Worm (Caenorhabditis elegans) whole organism, L1 larva: Measurements from ENCODE around the gene F17C11.13.

Experiments used
- C34B4.2 ChIP-seq: sonication (generic microtip); optimal IDR thresholded peaks from 2 replicates; lab custom pipeline; 2017; ENCODE audit warnings: mild to moderate bottlenecking, missing genetic modification characterization, missing compliant biosample characterization
- F16B12.6 ChIP-seq: fragments of 150-350 bp; optimal IDR thresholded peaks from 2 replicates; lab custom pipeline; 2014; ENCODE audit warnings: missing biosample characterization, missing genetic modification characterization
- alr-1 ChIP-seq: fragments of 200-800 bp; sonication (Bioruptor generic); optimal IDR thresholded peaks from 2 replicates; lab custom pipeline; 2018; ENCODE audit warnings: borderline replicate concordance, mild to moderate bottlenecking, missing genetic modification characterization, missing compliant biosample characterization
- aly-2 ChIP-seq: fragments of 150-350 bp; optimal IDR thresholded peaks from 2 replicates; lab custom pipeline; 2014; ENCODE audit warnings: missing biosample characterization, missing genetic modification characterization
- blmp-1 ChIP-seq: fragments of 150-350 bp; optimal IDR thresholded peaks from 2 replicates; lab custom pipeline; 2014; ENCODE audit warnings: missing biosample characterization, missing genetic modification characterization
- ceh-88 ChIP-seq: fragments of 200-800 bp; sonication (Bioruptor generic); IDR thresholded peaks from 2 replicates; pipeline ENCODE4 v1.3.6; 2022; ENCODE audit warnings: missing genetic modification characterization, missing compliant biosample characterization
- ceh-90 ChIP-seq: sonication (generic microtip); optimal IDR thresholded peaks from 2 replicates; lab custom pipeline; 2016; ENCODE audit warnings: missing genetic modification characterization, missing compliant biosample characterization
- dsc-1 ChIP-seq: sonication (generic microtip); optimal IDR thresholded peaks from 2 replicates; lab custom pipeline; 2016; ENCODE audit warnings: mild to moderate bottlenecking, missing genetic modification characterization, missing compliant biosample characterization
- efl-1 ChIP-seq, 4 experiments: fragments of 150-350 bp; optimal IDR thresholded peaks in 3 of 4; peaks in 1 of 4; 1 replicate in 1 of 4; 2 replicates in 3 of 4; lab custom pipeline; 2014; ENCODE audit warnings: missing biosample characterization in 2 of 4, missing genetic modification characterization in 2 of 4, missing genetic modification reagents in 2 of 4
- elt-2 ChIP-seq: sonication (generic microtip); optimal IDR thresholded peaks from 2 replicates; lab custom pipeline; 2016; ENCODE audit warnings: missing genetic modification characterization, mild to moderate bottlenecking, inconsistent platforms, missing compliant biosample characterization, missing genetic modification reagents
- elt-3 ChIP-seq, 6 experiments: fragments of 150-350 bp in 1 of 6; sonication (generic microtip); optimal IDR thresholded peaks; 2 replicates each; lab custom pipeline; 2017 to 2018; ENCODE audit warnings: missing biosample characterization in 6 of 6, missing genetic modification characterization in 6 of 6, inconsistent platforms in 1 of 6
- fkh-10 ChIP-seq: sonication (generic microtip); optimal IDR thresholded peaks from 2 replicates; lab custom pipeline; 2017; ENCODE audit warnings: missing biosample characterization, missing genetic modification reagents, missing genetic modification characterization
- fkh-8 ChIP-seq: sonication (generic microtip); optimal IDR thresholded peaks from 2 replicates; lab custom pipeline; 2016; ENCODE audit warnings: mild to moderate bottlenecking, missing genetic modification characterization, missing compliant biosample characterization
- hlh-4 ChIP-seq: sonication (generic microtip); optimal IDR thresholded peaks from 2 replicates; lab custom pipeline; 2016; ENCODE audit warnings: mild to moderate bottlenecking, missing genetic modification characterization, missing compliant biosample characterization
- irx-1 ChIP-seq: sonication (generic microtip); optimal IDR thresholded peaks from 2 replicates; lab custom pipeline; 2016; ENCODE audit warnings: missing genetic modification characterization, missing compliant biosample characterization
- jun-1 ChIP-seq: fragments of 150-350 bp; optimal IDR thresholded peaks from 2 replicates; lab custom pipeline; 2014; ENCODE audit warnings: missing biosample characterization, missing genetic modification reagents, missing genetic modification characterization
- lin-14 ChIP-seq: fragments of 200-800 bp; sonication (Bioruptor generic); optimal IDR thresholded peaks from 2 replicates; lab custom pipeline; 2018; ENCODE audit warnings: mild to moderate bottlenecking, missing genetic modification characterization, moderate library complexity, missing compliant biosample characterization
- lin-15B ChIP-seq: fragments of 150-350 bp; sonication (generic microtip); optimal IDR thresholded peaks from 3 replicates; lab custom pipeline; 2014; ENCODE audit warnings: missing biosample characterization, missing genetic modification characterization
- lin-35 ChIP-seq, 2 experiments: fragments of 150-350 bp; optimal IDR thresholded peaks; 2 replicates each; lab custom pipeline; 2014; ENCODE audit warnings: missing biosample characterization in 2 of 2, missing genetic modification characterization in 2 of 2, missing genetic modification reagents in 2 of 2
- lin-39 ChIP-seq: fragments of 150-350 bp; optimal IDR thresholded peaks from 2 replicates; lab custom pipeline; 2014; ENCODE audit warnings: missing biosample characterization, missing genetic modification reagents, missing genetic modification characterization
- lir-3 ChIP-seq: sonication (generic microtip); optimal IDR thresholded peaks from 2 replicates; lab custom pipeline; 2016; ENCODE audit warnings: mild to moderate bottlenecking, missing genetic modification characterization, moderate library complexity, missing compliant biosample characterization; ENCODE audit not compliant: poor library complexity
- mef-2 ChIP-seq: fragments of 150-350 bp; optimal IDR thresholded peaks from 2 replicates; lab custom pipeline; 2014; ENCODE audit warnings: missing biosample characterization, missing genetic modification characterization
- nhr-19 ChIP-seq: fragments of 200-800 bp; sonication (Bioruptor generic); conservative IDR thresholded peaks from 2 replicates; pipeline ENCODE4 v1.3.6; 2022; ENCODE audit warnings: missing genetic modification characterization, missing compliant biosample characterization
- nhr-20 ChIP-seq: sonication (generic microtip); optimal IDR thresholded peaks from 2 replicates; lab custom pipeline; 2016; ENCODE audit warnings: mild to moderate bottlenecking, missing genetic modification characterization, missing compliant biosample characterization
- nhr-28 ChIP-seq: fragments of 150-350 bp; optimal IDR thresholded peaks from 2 replicates; lab custom pipeline; 2014; ENCODE audit warnings: missing biosample characterization, missing genetic modification characterization
- nhr-47 ChIP-seq: sonication (generic microtip); optimal IDR thresholded peaks from 2 replicates; lab custom pipeline; 2016; ENCODE audit warnings: mild to moderate bottlenecking, missing genetic modification characterization, moderate library complexity, missing compliant biosample characterization
- nhr-71 ChIP-seq: sonication (generic microtip); optimal IDR thresholded peaks from 2 replicates; lab custom pipeline; 2016; ENCODE audit warnings: mild to moderate bottlenecking, missing genetic modification characterization, moderate library complexity, missing compliant biosample characterization
- nhr-76 ChIP-seq: sonication (generic microtip); optimal IDR thresholded peaks from 2 replicates; lab custom pipeline; 2017; ENCODE audit warnings: missing biosample characterization, missing genetic modification characterization
- nhr-77 ChIP-seq: fragments of 150-350 bp; optimal IDR thresholded peaks from 2 replicates; lab custom pipeline; 2014; ENCODE audit warnings: missing biosample characterization, missing genetic modification characterization
- nhr-84 ChIP-seq: sonication (generic microtip); optimal IDR thresholded peaks from 2 replicates; lab custom pipeline; 2017; ENCODE audit warnings: missing biosample characterization, missing genetic modification characterization
- nhr-85 ChIP-seq: sonication (generic microtip); peaks from one replicate; lab custom pipeline; 2016; ENCODE audit warnings: missing genetic modification characterization, inconsistent platforms, missing compliant biosample characterization
- pax-3 ChIP-seq: fragments of 200-800 bp; sonication (Bioruptor generic); optimal IDR thresholded peaks from 2 replicates; lab custom pipeline; 2018; ENCODE audit warnings: mild to moderate bottlenecking, missing genetic modification characterization, moderate library complexity, missing compliant biosample characterization
- skn-1 ChIP-seq: fragments of 150-350 bp; optimal IDR thresholded peaks from 2 replicates; lab custom pipeline; 2014; ENCODE audit warnings: missing biosample characterization, missing genetic modification characterization
- sptf-1 ChIP-seq: fragments of 150-350 bp; optimal IDR thresholded peaks from 2 replicates; lab custom pipeline; 2014; ENCODE audit warnings: missing biosample characterization, missing genetic modification characterization
- tlp-1 ChIP-seq: fragments of 150-350 bp; optimal IDR thresholded peaks from 2 replicates; lab custom pipeline; 2014; ENCODE audit warnings: missing biosample characterization, missing genetic modification characterization
- unc-30 ChIP-seq: sonication (generic microtip); optimal IDR thresholded peaks from 2 replicates; lab custom pipeline; 2017; ENCODE audit warnings: missing biosample characterization, missing genetic modification characterization
- unc-86 ChIP-seq: sonication (generic microtip); optimal IDR thresholded peaks from 2 replicates; lab custom pipeline; 2016; ENCODE audit warnings: missing genetic modification characterization, missing compliant biosample characterization
- unc-98 ChIP-seq: fragments of 200-800 bp; sonication (Bioruptor generic); IDR thresholded peaks from 2 replicates; pipeline ENCODE4 v1.3.6; 2022; ENCODE audit warnings: missing genetic modification characterization, missing compliant biosample characterization
- zag-1 ChIP-seq: fragments of 150-350 bp; optimal IDR thresholded peaks from 2 replicates; lab custom pipeline; 2014; ENCODE audit warnings: missing biosample characterization, missing genetic modification characterization

F17C11.13 gene

ce11 chrV:10924731-10925130 lies 31.0 kb upstream of the F17C11.13 start, which contains the start of gene F58B4.6:
Gene F58B4.6, plus strand, starts transcription at chrV:10925031.
- TF ChIP-seq pax-3 (tag; lab: Kevin White, UChicago) (peak; percentile 17), aly-2 (no peak), alr-1 (no peak), nhr-71 (tag; lab: Kevin White, UChicago) (peak; percentile 12), ceh-90 (tag; lab: Kevin White, UChicago) (no peak), nhr-47 (tag; lab: Kevin White, UChicago) (peak; percentile 20), fkh-8 (tag; lab: Kevin White, UChicago) (peak; percentile 71), sptf-1 (tag; lab: Kevin White, UChicago) (no peak)

ce11 chrV:10925658-10926057 lies 30.1 kb upstream of the F17C11.13 start:
- TF ChIP-seq lin-15B (tag; lab: Kevin White, UChicago) (no peak), nhr-28 (tag; lab: Kevin White, UChicago) (no peak), hlh-4 (no peak), fkh-8 (tag; lab: Kevin White, UChicago) (peak; percentile 68), tlp-1 (no peak), alr-1 (no peak), skn-1 (peak; percentile 53), unc-30 (no peak), F16B12.6 (no peak), lir-3 (tag; lab: Kevin White, UChicago) (no peak), efl-1 (optimal IDR thresholded peaks at IDR 0.05; lab: Kevin White, UChicago) (no peak), efl-1 (GFP tag; optimal IDR thresholded peaks at IDR 0.05 in 1 of 2; lab: Kevin White, UChicago) (peak in 1 of 2 experiments; percentile 15), C34B4.2 (tag; lab: Kevin White, UChicago) (no peak), lin-14 (GFP tag; lab: Kevin White, UChicago) (peak; percentile 6), elt-3 (tag; optimal IDR thresholded peaks at IDR 0.05; lab: Kevin White, UChicago) (no peak), jun-1 (no peak), nhr-77 (no peak), nhr-71 (tag; lab: Kevin White, UChicago) (peak; percentile 57), nhr-20 (tag; lab: Kevin White, UChicago) (peak; percentile 22), fkh-10 (GFP tag; lab: Kevin White, UChicago) (no peak), nhr-19 (GFP tag; lab: Robert Waterston, UW) (no peak), nhr-85 (tag; lab: Kevin White, UChicago) (no peak), blmp-1 (no peak), ceh-88 (GFP tag; lab: Robert Waterston, UW) (no peak), irx-1 (no peak), aly-2 (no peak), nhr-47 (tag; lab: Kevin White, UChicago) (no peak), mef-2 (tag; lab: Kevin White, UChicago) (no peak)

DNA sequence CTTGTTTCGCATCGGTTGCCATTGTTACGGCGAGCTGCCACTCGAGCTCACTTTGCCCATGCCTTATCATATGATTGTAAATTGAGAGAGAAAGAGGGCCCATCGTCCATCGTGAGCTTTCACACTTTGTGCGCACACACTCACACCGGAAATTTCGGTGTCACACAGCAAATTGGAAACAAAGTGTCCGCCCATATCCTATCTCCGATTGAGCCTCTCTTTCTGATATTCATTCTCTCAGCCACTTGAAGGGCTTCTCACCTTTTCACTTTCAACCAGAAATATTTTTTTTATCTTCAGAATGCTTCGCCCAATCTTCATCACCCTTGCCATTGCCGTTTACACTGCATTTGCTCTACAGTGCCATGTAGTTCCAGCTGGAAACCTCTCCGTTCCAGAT lies 26.2 kb upstream of the F17C11.13 start, which contains the start of gene F58B4.3:
F58B4.3 (plus strand) TSS at position 301 of the 400 bp plus-strand sequence.
- peak; percentile 16 for TF ChIP-seq nhr-71 (tag; lab: Kevin White, UChicago)
- TF ChIP-seq fkh-8 (tag; lab: Kevin White, UChicago): peak; percentile 64
- TF ChIP-seq unc-98 (GFP tag; lab: Robert Waterston, UW): no peak
- TF ChIP-seq pax-3 (tag; lab: Kevin White, UChicago): peak; percentile 31

- TF ChIP-seq nhr-84 (tag; lab: Kevin White, UChicago) (no peak), nhr-76 (tag; lab: Kevin White, UChicago) (no peak)
- TF ChIP-seq, all 84 proteins: peak for 0
Measured at ce11 chrV:10931189-10931588, 24.5 kb upstream of the F17C11.13 start, which contains the start of gene scvp-1. Gene scvp-1, minus strand, starts transcription at chrV:10931289.

ce11 chrV:10932411-10932810 lies 23.3 kb upstream of the F17C11.13 start, which contains the start of gene F58B4.5:
Gene F58B4.5, plus strand, starts transcription at chrV:10932693.
- TF ChIP-seq nhr-76 (tag; lab: Kevin White, UChicago) (no peak), zag-1 (tag; lab: Kevin White, UChicago) (no peak), lin-39 (tag; lab: Kevin White, UChicago) (no peak), nhr-20 (tag; lab: Kevin White, UChicago) (peak; percentile 51), dsc-1 (no peak), unc-86 (tag; lab: Kevin White, UChicago) (no peak), elt-2 (tag; lab: Kevin White, UChicago) (peak; percentile 89), ceh-90 (tag; lab: Kevin White, UChicago) (no peak), lin-35 (GFP tag; optimal IDR thresholded peaks at IDR 0.05; lab: Kevin White, UChicago) (peak in 1 of 2 experiments; percentile 19), efl-1 (optimal IDR thresholded peaks at IDR 0.05; lab: Kevin White, UChicago) (no peak), efl-1 (GFP tag; optimal IDR thresholded peaks at IDR 0.05 in 1 of 2; lab: Kevin White, UChicago) (peak in 1 of 2 experiments; percentile 43)
